3 fruit fly cellular contexts compared by ENCODE assay signal in genomic region chr3L:25229896-25230295, dm6.
TF ChIP-seq lines count a peak whose summit lies in the region.

No protein-coding gene starts in this region.

- TF ChIP-seq CTCF in whole organism, embryonic (GFP tag; optimal IDR thresholded peaks at IDR 0.05; lab: Kevin White, UChicago), result no peak

TF ChIP-seq in whole organism, adult, 20 proteins besides CTCF, POLR2A, EP300 and RAD21:
- TF ChIP-seq Mnt (GFP tag; optimal IDR thresholded peaks at IDR 0.05; lab: Kevin White, UChicago) (no peak), toe (GFP tag; optimal IDR thresholded peaks at IDR 0.05; lab: Kevin White, UChicago) (no peak), pad (GFP tag; optimal IDR thresholded peaks at IDR 0.05; lab: Kevin White, UChicago) (peak; percentile 59)

TF ChIP-seq in whole organism, embryonic, 481 proteins besides CTCF, POLR2A, EP300 and RAD21:
- TF ChIP-seq Neu2 (GFP tag; optimal IDR thresholded peaks at IDR 0.05; lab: Kevin White, UChicago; ENCODE audit: borderline replicate concordance) (peak; percentile 89), Lhr (GFP tag; optimal IDR thresholded peaks at IDR 0.05; lab: Kevin White, UChicago) (peak; percentile 26), Nf-YB (GFP tag; optimal IDR thresholded peaks at IDR 0.05; lab: Kevin White, UChicago) (peak; percentile 28), CG11723 (GFP tag; optimal IDR thresholded peaks at IDR 0.05; lab: Kevin White, UChicago) (peak; percentile 30), cg (GFP tag; optimal IDR thresholded peaks at IDR 0.05; lab: Kevin White, UChicago) (peak; percentile 45), CG10979 (tag; optimal IDR thresholded peaks at IDR 0.05; lab: Kevin White, UChicago) (no peak), pan (optimal IDR thresholded peaks at IDR 0.05; lab: Kevin White, UChicago) (no peak), pan (GFP tag; optimal IDR thresholded peaks at IDR 0.05 in 1 of 2, IDR thresholded peaks at IDR 0.05 in 1 of 2) (no peak)

TF ChIP-seq in whole organism, prepupa, 60 proteins besides CTCF, POLR2A, EP300 and RAD21:
- TF ChIP-seq CG6276 (GFP tag; optimal IDR thresholded peaks at IDR 0.05; lab: Kevin White, UChicago) (no peak), svp (GFP tag; lab: Kevin White, UChicago) (peak; percentile 8)
